Worm (Caenorhabditis elegans) whole organism, young adult: ENCODE measurements around the gene rpt-3.

Experiments
- F39B2.1 ChIP-seq: fragments of 200-800 bp; sonication (Bioruptor generic); IDR thresholded peaks from 2 replicates; pipeline ENCODE4 v1.3.6; 2022; ENCODE audit warnings: missing genetic modification reagents, missing genetic modification characterization, missing compliant biosample characterization
- K12H6.12 ChIP-seq: fragments of 200-800 bp; sonication (Bioruptor generic); optimal IDR thresholded peaks from 2 replicates; lab custom pipeline; 2018; ENCODE audit warnings: mild to moderate bottlenecking, missing genetic modification characterization, missing compliant biosample characterization
- bed-1 ChIP-seq: fragments of 200-800 bp; sonication (Bioruptor generic); IDR thresholded peaks from 2 replicates; pipeline ENCODE4 v1.3.6; 2022; ENCODE audit warnings: missing genetic modification reagents, missing genetic modification characterization, missing compliant biosample characterization
- nhr-120 ChIP-seq: fragments of 200-800 bp; sonication (Bioruptor generic); IDR thresholded peaks from 2 replicates; pipeline ENCODE4 v1.3.6; 2022; ENCODE audit warnings: missing genetic modification characterization, missing compliant biosample characterization
- pha-4 ChIP-seq: fragments of 150-350 bp; sonication (generic microtip); optimal IDR thresholded peaks from 2 replicates; lab custom pipeline; 2014; ENCODE audit warnings: missing biosample characterization, missing genetic modification reagents, missing genetic modification characterization

- no peak for TF ChIP-seq nhr-120 (GFP tag; lab: Robert Waterston, UW)
- no peak for TF ChIP-seq K12H6.12 (tag; lab: Kevin White, UChicago)
- TF ChIP-seq F39B2.1 (GFP tag; lab: Robert Waterston, UW) = no peak
- TF ChIP-seq pha-4 (tag; lab: Kevin White, UChicago) = no peak
- TF ChIP-seq bed-1 = no peak
Observed at ce11 chrIII:6495191-6495723, 5.7 kb downstream of the rpt-3 start, which contains the start of gene F23F12.13.
